Worm (Caenorhabditis elegans) whole organism, midembryonic: ENCODE results near the gene rpap-3.

ENCODE experiments used
- cog-1 ChIP-seq: sonication (generic microtip); optimal IDR thresholded peaks from 2 replicates; lab custom pipeline; 2016; ENCODE audit warnings: missing genetic modification characterization, missing compliant biosample characterization
- med-1 ChIP-seq: sonication (generic microtip); optimal IDR thresholded peaks from 2 replicates; lab custom pipeline; 2017; ENCODE audit warnings: missing genetic modification characterization, mild to moderate bottlenecking, missing compliant biosample characterization, antibody characterized with exemption, missing genetic modification reagents; ENCODE audit not compliant: insufficient read depth
- tab-1 ChIP-seq: fragments of 200-800 bp; sonication (Bioruptor generic); IDR thresholded peaks from 2 replicates; pipeline ENCODE4 v1.3.6; 2022; ENCODE audit warnings: missing genetic modification characterization, missing compliant biosample characterization

ce11 chrIV:7778865-7779264, at the start of gene rpap-3:
- TF ChIP-seq cog-1 (tag; lab: Kevin White, UChicago) = no peak
- no peak for TF ChIP-seq med-1 (GFP tag; lab: Kevin White, UChicago)
- no peak for TF ChIP-seq tab-1 (GFP tag; lab: Robert Waterston, UW)
